Worm (Caenorhabditis elegans) whole organism, L3 larva: ENCODE results near the gene smg-8.

ENCODE experiments used
- aly-2 ChIP-seq: fragments of 150-350 bp; optimal IDR thresholded peaks from 2 replicates; lab custom pipeline; 2014; ENCODE audit warnings: missing biosample characterization, missing genetic modification characterization
- ama-1 ChIP-seq: fragments of 150-350 bp; optimal IDR thresholded peaks from 2 replicates; lab custom pipeline; 2018
- ceh-16 ChIP-seq: sonication (generic microtip); optimal IDR thresholded peaks from 2 replicates; lab custom pipeline; 2017; ENCODE audit warnings: missing biosample characterization, missing genetic modification characterization
- ceh-28 ChIP-seq: fragments of 150-350 bp; optimal IDR thresholded peaks from 2 replicates; lab custom pipeline; 2014; ENCODE audit warnings: missing biosample characterization, missing genetic modification reagents, missing genetic modification characterization
- ceh-9 ChIP-seq: sonication (generic microtip); optimal IDR thresholded peaks from 2 replicates; lab custom pipeline; 2018; ENCODE audit warnings: missing biosample characterization, missing genetic modification characterization
- daf-12 ChIP-seq: fragments of 150-350 bp; optimal IDR thresholded peaks from 2 replicates; lab custom pipeline; 2014; ENCODE audit warnings: missing biosample characterization, missing genetic modification reagents, missing genetic modification characterization
- elt-1 ChIP-seq: fragments of 150-350 bp; optimal IDR thresholded peaks from 2 replicates; lab custom pipeline; 2014; ENCODE audit warnings: missing biosample characterization, missing genetic modification characterization
- elt-2 ChIP-seq: sonication (generic microtip); optimal IDR thresholded peaks from 2 replicates; lab custom pipeline; 2016; ENCODE audit warnings: missing genetic modification reagents, mild to moderate bottlenecking, missing genetic modification characterization, missing compliant biosample characterization
- eor-1 ChIP-seq, 2 experiments: fragments of 150-350 bp; optimal IDR thresholded peaks; 2 replicates each; lab custom pipeline; 2014 to 2018; ENCODE audit warnings: missing biosample characterization in 2 of 2, missing genetic modification characterization in 2 of 2
- fkh-10 ChIP-seq: sonication (generic microtip); optimal IDR thresholded peaks from 2 replicates; lab custom pipeline; 2017; ENCODE audit warnings: missing biosample characterization, missing genetic modification reagents, missing genetic modification characterization
- fos-1 ChIP-seq: fragments of 150-350 bp; optimal IDR thresholded peaks from 2 replicates; lab custom pipeline; 2014; ENCODE audit warnings: missing biosample characterization, missing genetic modification characterization
- hmg-11 ChIP-seq: sonication (generic microtip); optimal IDR thresholded peaks from 2 replicates; lab custom pipeline; 2016; ENCODE audit warnings: missing genetic modification characterization, missing compliant biosample characterization
- jun-1 ChIP-seq: fragments of 150-350 bp; optimal IDR thresholded peaks from 2 replicates; lab custom pipeline; 2014; ENCODE audit warnings: missing biosample characterization, missing genetic modification reagents, missing genetic modification characterization
- lin-15B ChIP-seq: fragments of 150-350 bp; optimal IDR thresholded peaks from 2 replicates; lab custom pipeline; 2014; ENCODE audit warnings: missing biosample characterization, missing genetic modification characterization
- lin-39 ChIP-seq: fragments of 150-350 bp; optimal IDR thresholded peaks from 2 replicates; lab custom pipeline; 2018; ENCODE audit warnings: missing biosample characterization, missing genetic modification reagents, missing genetic modification characterization
- lsy-12 ChIP-seq: sonication (generic microtip); optimal IDR thresholded peaks from 2 replicates; lab custom pipeline; 2016; ENCODE audit warnings: mild to moderate bottlenecking, missing genetic modification characterization, missing compliant biosample characterization
- mdl-1 ChIP-seq: fragments of 150-350 bp; optimal IDR thresholded peaks from 2 replicates; lab custom pipeline; 2014; ENCODE audit warnings: missing biosample characterization, missing genetic modification characterization
- nfya-1 ChIP-seq: sonication (generic microtip); optimal IDR thresholded peaks from 2 replicates; lab custom pipeline; 2017; ENCODE audit warnings: missing genetic modification characterization, mild to moderate bottlenecking, missing compliant biosample characterization, antibody characterized with exemption, moderate library complexity; ENCODE audit not compliant: insufficient read depth
- nhr-12 ChIP-seq: fragments of 150-350 bp; optimal IDR thresholded peaks from 2 replicates; lab custom pipeline; 2014; ENCODE audit warnings: missing biosample characterization, missing genetic modification characterization
- nhr-23 ChIP-seq: fragments of 150-350 bp; optimal IDR thresholded peaks from 2 replicates; lab custom pipeline; 2014; ENCODE audit warnings: missing biosample characterization, missing genetic modification reagents, missing genetic modification characterization
- nhr-237 ChIP-seq: fragments of 150-350 bp; optimal IDR thresholded peaks from 2 replicates; lab custom pipeline; 2014; ENCODE audit warnings: missing biosample characterization, missing genetic modification characterization
- nhr-25 ChIP-seq: sonication (generic microtip); optimal IDR thresholded peaks from 2 replicates; lab custom pipeline; 2017; ENCODE audit warnings: missing biosample characterization, missing genetic modification characterization
- nhr-28 ChIP-seq: fragments of 150-350 bp; optimal IDR thresholded peaks from 2 replicates; lab custom pipeline; 2014; ENCODE audit warnings: missing biosample characterization, missing genetic modification characterization
- nhr-43 ChIP-seq: sonication (generic microtip); optimal IDR thresholded peaks from 2 replicates; lab custom pipeline; 2016; ENCODE audit warnings: mild to moderate bottlenecking, missing genetic modification characterization, missing compliant biosample characterization; ENCODE audit not compliant: poor library complexity, severe bottlenecking
- nhr-67 ChIP-seq: fragments of 150-350 bp; optimal IDR thresholded peaks from 2 replicates; lab custom pipeline; 2014; ENCODE audit warnings: missing biosample characterization, missing genetic modification characterization
- nhr-77 ChIP-seq: fragments of 150-350 bp; optimal IDR thresholded peaks from 2 replicates; lab custom pipeline; 2014; ENCODE audit warnings: missing biosample characterization, missing genetic modification characterization
- pha-4 ChIP-seq: fragments of 150-350 bp; optimal IDR thresholded peaks from 2 replicates; lab custom pipeline; 2014; ENCODE audit warnings: missing biosample characterization, missing genetic modification reagents, missing genetic modification characterization
- pqm-1 ChIP-seq: fragments of 150-350 bp; optimal IDR thresholded peaks from 2 replicates; lab custom pipeline; 2017; ENCODE audit warnings: missing biosample characterization, missing genetic modification characterization, inconsistent platforms
- skn-1 ChIP-seq: fragments of 150-350 bp; optimal IDR thresholded peaks from 2 replicates; lab custom pipeline; 2014; ENCODE audit warnings: missing biosample characterization, missing genetic modification characterization
- snpc-4 ChIP-seq: fragments of 150-350 bp; optimal IDR thresholded peaks from 2 replicates; lab custom pipeline; 2014; ENCODE audit warnings: missing biosample characterization, missing genetic modification characterization
- tbx-2 ChIP-seq: sonication (generic microtip); optimal IDR thresholded peaks from 2 replicates; lab custom pipeline; 2016; ENCODE audit warnings: mild to moderate bottlenecking, missing genetic modification characterization, missing compliant biosample characterization
- unc-39 ChIP-seq: sonication (generic microtip); optimal IDR thresholded peaks from 4 replicates; lab custom pipeline; 2017; ENCODE audit warnings: missing biosample characterization, missing genetic modification characterization
- ztf-11 ChIP-seq: fragments of 150-350 bp; optimal IDR thresholded peaks from 2 replicates; lab custom pipeline; 2014; ENCODE audit warnings: missing biosample characterization, missing genetic modification characterization
- ztf-4 ChIP-seq: fragments of 150-350 bp; optimal IDR thresholded peaks from 2 replicates; lab custom pipeline; 2014; ENCODE audit warnings: missing biosample characterization, missing genetic modification characterization

Gene smg-8

ce11 chrII:14474700-14475099, 33.5 kb downstream of the smg-8 start:
- TF ChIP-seq hmg-11 (tag; lab: Kevin White, UChicago) = peak; percentile 17
- peak; percentile 50 for TF ChIP-seq pha-4
- TF ChIP-seq elt-1 (tag; lab: Kevin White, UChicago) = no peak
- TF ChIP-seq aly-2 = no peak
- TF ChIP-seq elt-2 (tag; lab: Kevin White, UChicago) = peak; percentile 1
- TF ChIP-seq nfya-1 (tag; lab: Kevin White, UChicago) = no peak
- no peak for TF ChIP-seq tbx-2
- TF ChIP-seq nhr-43 (tag; lab: Kevin White, UChicago) = peak; percentile 21

ce11 chrII:14479583-14480245, 38.5 kb downstream of the smg-8 start, which contains the start of gene C13B4.1:
TSS of gene C13B4.1 (minus strand) at chrII:14479633.
- TF ChIP-seq lsy-12 (tag; lab: Kevin White, UChicago) = no peak
- no peak for TF ChIP-seq elt-2 (tag; lab: Kevin White, UChicago)
- TF ChIP-seq nhr-25 = no peak
- TF ChIP-seq ztf-4 = no peak
- TF ChIP-seq ceh-9 (tag; lab: Kevin White, UChicago) = no peak
- TF ChIP-seq nhr-28 (tag; lab: Kevin White, UChicago) = no peak
- no peak for TF ChIP-seq aly-2
- TF ChIP-seq hmg-11 (tag; lab: Kevin White, UChicago) = no peak
- TF ChIP-seq ceh-28 (tag; lab: Kevin White, UChicago) = no peak
- TF ChIP-seq snpc-4 = no peak
- TF ChIP-seq nhr-67 (tag; lab: Kevin White, UChicago) = no peak
- TF ChIP-seq ceh-16 (tag; lab: Kevin White, UChicago) = no peak
- no peak for TF ChIP-seq ztf-11 (tag; lab: Kevin White, UChicago)
- TF ChIP-seq mdl-1 (tag; lab: Kevin White, UChicago) = no peak
- no peak for TF ChIP-seq nhr-237 (tag; lab: Kevin White, UChicago)
- no peak for TF ChIP-seq nhr-12
- TF ChIP-seq fkh-10 = no peak

DNA sequence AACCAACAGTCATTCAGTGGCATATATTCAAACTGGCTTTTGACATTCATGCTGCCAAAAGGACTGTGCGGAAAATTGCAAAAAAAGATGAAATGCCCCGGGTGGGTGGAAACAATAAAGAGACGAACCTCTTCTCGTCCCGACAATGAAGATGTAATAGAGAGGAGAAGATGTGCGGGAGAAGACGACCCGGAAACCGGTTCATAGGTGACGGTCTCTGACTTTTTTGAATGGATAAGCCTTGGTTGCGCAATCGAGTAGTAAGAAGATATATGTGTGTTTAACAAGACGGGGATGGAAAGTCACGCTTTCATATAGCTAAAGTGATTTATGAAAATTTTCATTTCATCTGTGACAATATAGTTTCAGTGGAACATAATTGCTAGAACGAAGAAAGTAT, 39.6 kb downstream of the smg-8 start:
- TF ChIP-seq nhr-23 (tag; lab: Kevin White, UChicago) (peak; percentile 43), nhr-25 (peak; percentile 50), eor-1 (tag; optimal IDR thresholded peaks at IDR 0.05; lab: Kevin White, UChicago) (no peak)
- TF ChIP-seq, all 47 proteins: peak for 2

- TF ChIP-seq ceh-16 (tag; lab: Kevin White, UChicago) (no peak), pha-4 (peak; percentile 16)
Measured at ce11 chrII:14483813-14484212, 42.6 kb downstream of the smg-8 start.

ce11 chrII:14488661-14489060, 47.5 kb downstream of the smg-8 start, which contains the start of gene usp-14:
TSS of gene usp-14 (minus strand) at chrII:14488688.
- peak; percentile 48 for TF ChIP-seq pha-4
- TF ChIP-seq unc-39 (tag; lab: Kevin White, UChicago) = no peak
- TF ChIP-seq daf-12 (tag; lab: Kevin White, UChicago) = no peak
- peak; percentile 52 for TF ChIP-seq nfya-1 (tag; lab: Kevin White, UChicago)
- peak; percentile 28 for TF ChIP-seq nhr-77 (tag; lab: Kevin White, UChicago)
- TF ChIP-seq aly-2 = no peak
- TF ChIP-seq pqm-1 (tag; lab: Kevin White, UChicago) = no peak
- TF ChIP-seq nhr-28 (tag; lab: Kevin White, UChicago) = no peak
- TF ChIP-seq ama-1 = no peak
- TF ChIP-seq jun-1 (tag; lab: Kevin White, UChicago) = no peak
- TF ChIP-seq snpc-4 = peak; percentile 74
- no peak for TF ChIP-seq ceh-28 (tag; lab: Kevin White, UChicago)
- TF ChIP-seq lsy-12 (tag; lab: Kevin White, UChicago) = peak; percentile 15
- TF ChIP-seq ztf-4 = no peak
- no peak for TF ChIP-seq ceh-16 (tag; lab: Kevin White, UChicago)
- peak; percentile 1 for TF ChIP-seq lin-39 (tag; lab: Kevin White, UChicago)
- peak; percentile 48 for TF ChIP-seq nhr-25
- peak; percentile 77 for TF ChIP-seq skn-1 (tag; lab: Kevin White, UChicago)
- peak; percentile 39 for TF ChIP-seq hmg-11 (tag; lab: Kevin White, UChicago)
- TF ChIP-seq lin-15B (tag; lab: Kevin White, UChicago) = peak; percentile 55
- peak; percentile 29 for TF ChIP-seq nhr-23 (tag; lab: Kevin White, UChicago)
- TF ChIP-seq elt-2 (tag; lab: Kevin White, UChicago) = peak; percentile 13
- TF ChIP-seq tbx-2 = peak; percentile 37
- no peak for TF ChIP-seq fos-1 (tag; lab: Kevin White, UChicago)
- peak; percentile 27 for TF ChIP-seq nhr-43 (tag; lab: Kevin White, UChicago)
